Worm (Caenorhabditis elegans): ENCODE data around the gene Y47G7B.2.

Gene Y47G7B.2

DNA sequence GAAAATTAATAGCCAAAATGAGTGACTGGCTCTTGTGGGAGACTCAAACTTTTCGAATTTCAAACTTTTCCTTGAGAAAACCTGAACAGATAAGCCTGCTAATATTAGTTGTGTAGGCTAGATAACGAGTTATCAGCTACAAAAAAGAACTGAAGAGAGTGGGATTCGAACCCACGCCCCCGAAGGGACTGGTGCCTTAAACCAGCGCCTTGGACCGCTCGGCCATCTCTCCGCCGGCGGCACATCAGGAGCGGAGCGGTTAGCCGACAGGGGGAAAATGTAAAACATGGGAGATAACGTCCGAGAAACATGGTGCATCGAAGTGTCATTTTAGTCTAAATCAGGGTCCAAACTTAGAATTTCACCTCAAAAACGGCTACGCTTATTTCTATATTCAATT lies 27.8 kb upstream of the Y47G7B.2 start (continued):
- TF ChIP-seq nhr-28 (tag; optimal IDR thresholded peaks at IDR 0.05) (no peak), ztf-11 (tag; optimal IDR thresholded peaks at IDR 0.05) (no peak), lin-38 (GFP tag; IDR thresholded peaks at IDR 0.05) (peak; percentile 63), vab-7 (GFP tag; IDR thresholded peaks at IDR 0.05) (peak; percentile 45; the same call in 1 of the 2 replicates), egl-43 (GFP tag; IDR thresholded peaks at IDR 0.05) (peak; percentile 82), duxl-1 (tag; optimal IDR thresholded peaks at IDR 0.05; ENCODE audit: poor library complexity) (no peak), nhr-41 (GFP tag; IDR thresholded peaks at IDR 0.05) (0 out of 2 replicates have a peak, but pooled peaks have one; percentile 31), hlh-11 (tag; optimal IDR thresholded peaks at IDR 0.05) (no peak), mes-2 (tag; optimal IDR thresholded peaks at IDR 0.05; ENCODE audit: poor library complexity, severe bottlenecking) (peak; percentile 43), dmd-8 (GFP tag; IDR thresholded peaks at IDR 0.05) (0 out of 2 replicates have a peak, but pooled peaks have one; percentile 42), daf-16 (GFP tag; optimal IDR thresholded peaks at IDR 0.05) (no peak), daf-16 (tag; optimal IDR thresholded peaks at IDR 0.05) (peak; percentile 13), dve-1 (tag; optimal IDR thresholded peaks at IDR 0.05; ENCODE audit: insufficient read depth) (no peak), mdt-29 (GFP tag; IDR thresholded peaks at IDR 0.05) (peak; percentile 52; the same call in 1 of the 2 replicates), lim-7 (GFP tag; IDR thresholded peaks at IDR 0.05) (peak; percentile 67; the same call in 1 of the 2 replicates), madf-9 (GFP tag; conservative IDR thresholded peaks at IDR 0.05) (no peak), dmd-9 (GFP tag; IDR thresholded peaks at IDR 0.05) (peak; percentile 44; the same call in 1 of the 2 replicates), lin-15B (tag; optimal IDR thresholded peaks at IDR 0.05) (no peak), Y75B8A.6 (GFP tag; IDR thresholded peaks at IDR 0.05) (no peak), Y105C5A.15 (GFP tag; IDR thresholded peaks at IDR 0.05) (0 out of 2 replicates have a peak, but pooled peaks have one; percentile 61), hlh-30 (tag; optimal IDR thresholded peaks at IDR 0.05; ENCODE audit: insufficient read depth) (no peak), spr-1 (tag; optimal IDR thresholded peaks at IDR 0.05) (peak; percentile 6), nhr-6 (tag; optimal IDR thresholded peaks at IDR 0.05) (no peak), aha-1 (tag) (peak; percentile 80), zfp-3 (GFP tag; conservative IDR thresholded peaks at IDR 0.05) (no peak), attf-4 (tag; optimal IDR thresholded peaks at IDR 0.05) (no peak), ceh-44 (GFP tag; IDR thresholded peaks at IDR 0.05) (no peak), dmd-6 (GFP tag; IDR thresholded peaks at IDR 0.05) (peak; percentile 29; the same call in 1 of the 2 replicates)

DNA sequence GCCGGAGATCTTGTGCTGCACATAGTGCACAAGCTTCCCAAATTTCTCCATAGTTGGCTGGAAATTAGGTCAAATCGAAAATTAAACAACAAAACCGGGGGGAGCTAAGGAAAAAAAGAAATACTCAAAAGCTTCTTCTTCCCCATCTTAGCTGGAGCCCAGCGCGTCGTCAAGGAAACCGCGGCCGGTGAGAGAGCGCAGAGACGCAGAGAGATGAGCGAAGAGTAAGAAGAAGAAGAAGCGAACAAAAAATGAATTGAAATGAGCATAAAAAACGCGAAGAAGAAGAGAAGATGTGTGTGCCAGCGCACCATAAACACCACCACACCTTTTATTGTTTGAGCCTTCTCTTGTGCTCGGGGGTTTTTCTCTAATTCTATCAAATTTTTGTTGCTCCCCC lies 27.4 kb upstream of the Y47G7B.2 start, which contains the start of gene wdr-31:
wdr-31 (minus strand) TSS at position 101 of the 400 bp plus-strand sequence.
- TF ChIP-seq sdz-12 (GFP tag; optimal IDR thresholded peaks at IDR 0.05), result no peak
- no peak for TF ChIP-seq egl-43 (GFP tag; IDR thresholded peaks at IDR 0.05)
- TF ChIP-seq F37D6.2 (tag; optimal IDR thresholded peaks at IDR 0.05), result no peak
- no peak for TF ChIP-seq zip-11 (GFP tag; IDR thresholded peaks at IDR 0.05)
- no peak for TF ChIP-seq unc-39 (tag; optimal IDR thresholded peaks at IDR 0.05)
- TF ChIP-seq nhr-41 (GFP tag; IDR thresholded peaks at IDR 0.05), result no peak
- no peak for TF ChIP-seq dmd-9 (GFP tag; IDR thresholded peaks at IDR 0.05)
- no peak for TF ChIP-seq ama-1 (optimal IDR thresholded peaks at IDR 0.05)
- TF ChIP-seq ceh-28 (tag; optimal IDR thresholded peaks at IDR 0.05), result no peak
- no peak for TF ChIP-seq duxl-1 (tag; optimal IDR thresholded peaks at IDR 0.05; ENCODE audit: poor library complexity)
- TF ChIP-seq saeg-2 (GFP tag; IDR thresholded peaks at IDR 0.05), result no peak
- TF ChIP-seq mxl-3 (GFP tag; optimal IDR thresholded peaks at IDR 0.05), result no peak
- no peak for TF ChIP-seq nhr-48 (tag; optimal IDR thresholded peaks at IDR 0.05)
- no peak for TF ChIP-seq jun-1 (tag; optimal IDR thresholded peaks at IDR 0.05)

DNA sequence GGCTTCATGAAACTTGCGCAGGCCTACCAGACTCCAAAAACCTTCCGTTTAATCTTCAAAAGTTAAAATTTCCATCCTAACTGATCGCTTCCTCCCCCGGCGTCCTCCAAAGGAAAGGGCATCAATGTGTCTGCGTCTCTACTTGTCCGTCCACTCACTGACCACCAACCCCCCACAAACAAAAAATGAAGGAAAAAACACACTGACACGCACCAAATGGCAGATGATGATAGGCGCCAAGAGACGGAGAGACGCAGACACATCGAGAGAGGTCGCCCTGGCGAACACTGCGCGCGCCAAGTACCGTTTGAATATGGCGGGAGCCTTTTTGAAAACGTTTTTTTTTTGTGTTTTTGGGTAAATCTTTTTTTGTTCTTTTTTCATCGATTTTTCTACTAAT lies 26.9 kb upstream of the Y47G7B.2 start:
- TF ChIP-seq duxl-1 (tag; optimal IDR thresholded peaks at IDR 0.05; ENCODE audit: poor library complexity) (peak; percentile 84), mep-1 (tag; optimal IDR thresholded peaks at IDR 0.05) (peak; percentile 64), lsy-2 (tag; optimal IDR thresholded peaks at IDR 0.05) (peak in 1 of 2 experiments; percentile 30), mdt-29 (GFP tag; IDR thresholded peaks at IDR 0.05) (no peak), dpl-1 (GFP tag; optimal IDR thresholded peaks at IDR 0.05) (no peak), hlh-30 (tag; optimal IDR thresholded peaks at IDR 0.05; ENCODE audit: insufficient read depth) (peak; percentile 46), hlh-11 (tag; optimal IDR thresholded peaks at IDR 0.05) (peak; percentile 21), nhr-6 (tag; optimal IDR thresholded peaks at IDR 0.05) (peak; percentile 26), hmg-1.1 (GFP tag; IDR thresholded peaks at IDR 0.05) (peak; percentile 72), mdl-1 (tag; optimal IDR thresholded peaks at IDR 0.05) (peak; percentile 28 to 37), saeg-2 (GFP tag; IDR thresholded peaks at IDR 0.05) (no peak), Y75B8A.6 (GFP tag; IDR thresholded peaks at IDR 0.05) (no peak), egl-43 (GFP tag; IDR thresholded peaks at IDR 0.05) (0 out of 2 replicates have a peak, but pooled peaks have one; percentile 7), dmd-6 (GFP tag; IDR thresholded peaks at IDR 0.05) (0 out of 2 replicates have a peak, but pooled peaks have one; percentile 8), Y48G9A.11 (GFP tag; IDR thresholded peaks at IDR 0.05) (no peak), attf-4 (tag; optimal IDR thresholded peaks at IDR 0.05) (no peak), unc-62 (GFP tag; optimal IDR thresholded peaks at IDR 0.05 in 1 of 2) (peak in 1 of 2 experiments; percentile 47), unc-62 (tag; optimal IDR thresholded peaks at IDR 0.05) (no peak), F26F4.8 (GFP tag; conservative IDR thresholded peaks at IDR 0.05) (no peak), dmd-9 (GFP tag; IDR thresholded peaks at IDR 0.05) (0 out of 2 replicates have a peak, but pooled peaks have one; percentile 44)
